Fruit fly (Drosophila melanogaster): Measurements from ENCODE around the gene CG44355.

Gene CG44355

dm6 chr3L:12310505-12310904 is at the start of gene CG44355:
Gene CG44355 (plus strand): TSS chr3L:12310805.
- no peak for TF ChIP-seq dl (GFP tag; optimal IDR thresholded peaks at IDR 0.05; ENCODE audit: insufficient read depth in 1 of 2, partially characterized antibody in 2 of 2)
- no peak for TF ChIP-seq psq (GFP tag; optimal IDR thresholded peaks at IDR 0.05)
- no peak for TF ChIP-seq GATAd (GFP tag; optimal IDR thresholded peaks at IDR 0.05)
- no peak for TF ChIP-seq Abd-B (GFP tag; optimal IDR thresholded peaks at IDR 0.05)
- TF ChIP-seq Hr83 (GFP tag; optimal IDR thresholded peaks at IDR 0.05; ENCODE audit: poor library complexity, severe bottlenecking): no peak
- TF ChIP-seq Sp1 (GFP tag; optimal IDR thresholded peaks at IDR 0.05): no peak
- no peak for TF ChIP-seq Jra (GFP tag; optimal IDR thresholded peaks at IDR 0.05)
- TF ChIP-seq lola (GFP tag; optimal IDR thresholded peaks at IDR 0.05): no peak
- TF ChIP-seq woc (GFP tag; optimal IDR thresholded peaks at IDR 0.05): no peak
- TF ChIP-seq HLH106 (tag; optimal IDR thresholded peaks at IDR 0.05): no peak
- no peak for TF ChIP-seq sv (GFP tag; optimal IDR thresholded peaks at IDR 0.05)

DNA sequence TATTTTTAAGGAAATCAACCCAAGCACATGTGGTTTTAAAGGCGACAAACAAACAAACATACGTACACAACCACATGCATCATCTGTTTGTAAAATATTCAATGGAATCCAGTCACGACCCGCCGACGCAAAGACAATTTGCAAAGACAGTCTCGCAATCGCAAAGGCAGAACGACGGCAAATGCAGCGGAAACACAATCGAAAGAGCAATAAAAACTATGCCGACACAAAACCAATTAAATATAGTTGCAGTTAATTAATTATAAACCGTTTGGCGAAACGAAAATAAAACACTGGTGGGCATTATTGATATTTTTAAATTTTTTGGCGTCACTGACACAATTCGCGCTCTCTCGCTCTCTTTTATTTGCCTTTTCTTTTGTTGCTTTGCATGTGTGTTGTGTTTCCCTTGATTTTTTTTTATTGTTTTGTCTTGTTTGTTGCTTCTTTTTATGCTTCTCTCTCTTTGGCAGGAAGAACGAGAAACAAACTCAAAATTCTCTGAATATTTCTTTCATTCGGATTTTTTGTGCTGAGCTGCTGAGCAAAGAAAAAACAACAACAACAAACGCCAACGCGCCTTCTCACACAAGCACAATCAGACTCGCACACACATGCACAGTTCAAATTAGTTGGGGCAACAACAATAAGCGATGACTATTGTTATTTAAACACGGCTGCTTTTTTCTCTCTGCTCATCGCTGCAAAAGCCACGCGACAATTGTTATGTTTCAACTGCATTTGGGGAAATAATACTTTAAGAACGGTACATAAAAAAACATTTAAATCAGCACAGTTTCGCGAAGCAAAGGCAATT is 44.9 kb upstream of the CG44355 start:
- TF ChIP-seq Sp1 (GFP tag; optimal IDR thresholded peaks at IDR 0.05): peak; percentile 50
- no peak for TF ChIP-seq N (GFP tag; optimal IDR thresholded peaks at IDR 0.05)
- no peak for TF ChIP-seq brk (GFP tag; optimal IDR thresholded peaks at IDR 0.05)
- TF ChIP-seq HLH106 (tag; optimal IDR thresholded peaks at IDR 0.05): no peak
- TF ChIP-seq br (GFP tag; optimal IDR thresholded peaks at IDR 0.05): no peak
- TF ChIP-seq Jra (GFP tag; optimal IDR thresholded peaks at IDR 0.05): no peak
- no peak for TF ChIP-seq CG32264 (GFP tag; optimal IDR thresholded peaks at IDR 0.05)
- no peak for TF ChIP-seq fru (GFP tag; optimal IDR thresholded peaks at IDR 0.05)
- TF ChIP-seq dmrt93B (GFP tag; optimal IDR thresholded peaks at IDR 0.05): no peak
- TF ChIP-seq rgr (GFP tag; optimal IDR thresholded peaks at IDR 0.05): no peak
- no peak for TF ChIP-seq Hr83 (GFP tag; optimal IDR thresholded peaks at IDR 0.05; ENCODE audit: poor library complexity, severe bottlenecking)
- TF ChIP-seq sage (GFP tag; optimal IDR thresholded peaks at IDR 0.05): peak; percentile 55
- TF ChIP-seq Mio (GFP tag; optimal IDR thresholded peaks at IDR 0.05): no peak
- TF ChIP-seq Hnf4 (GFP tag; optimal IDR thresholded peaks at IDR 0.05): no peak
- TF ChIP-seq Myc (optimal IDR thresholded peaks at IDR 0.05): no peak
- no peak for TF ChIP-seq foxo (GFP tag; optimal IDR thresholded peaks at IDR 0.05)
- TF ChIP-seq CrebA (GFP tag; optimal IDR thresholded peaks at IDR 0.05; ENCODE audit: borderline replicate concordance): no peak
- TF ChIP-seq Abd-B (GFP tag; optimal IDR thresholded peaks at IDR 0.05): no peak
- no peak for TF ChIP-seq dl (GFP tag; optimal IDR thresholded peaks at IDR 0.05; ENCODE audit: insufficient read depth in 1 of 2, partially characterized antibody in 2 of 2)
- TF ChIP-seq Dfd (GFP tag; optimal IDR thresholded peaks at IDR 0.05): no peak
- peak; percentile 9 for TF ChIP-seq Rel (GFP tag; optimal IDR thresholded peaks at IDR 0.05)
- no peak for TF ChIP-seq Rel (tag; optimal IDR thresholded peaks at IDR 0.05)
- TF ChIP-seq woc (GFP tag; optimal IDR thresholded peaks at IDR 0.05): no peak
- TF ChIP-seq Dif (GFP tag; optimal IDR thresholded peaks at IDR 0.05; ENCODE audit: partially characterized antibody): no peak
- no peak for TF ChIP-seq lola (GFP tag; optimal IDR thresholded peaks at IDR 0.05)

dm6 chr3L:12266343-12267287 is 44.0 kb upstream of the CG44355 start, which contains the start of gene app:
Gene app (minus strand): TSS chr3L:12266841.
- TF ChIP-seq rgr (GFP tag; optimal IDR thresholded peaks at IDR 0.05): peak; percentile 93
- peak; percentile 68 for TF ChIP-seq psq (GFP tag; optimal IDR thresholded peaks at IDR 0.05)
- TF ChIP-seq ey (GFP tag; optimal IDR thresholded peaks at IDR 0.05): peak; percentile 86
- peak; percentile 58 for TF ChIP-seq Dif (GFP tag; optimal IDR thresholded peaks at IDR 0.05; ENCODE audit: partially characterized antibody)
- no peak for TF ChIP-seq Jra (GFP tag; optimal IDR thresholded peaks at IDR 0.05)
- TF ChIP-seq dmrt93B (GFP tag; optimal IDR thresholded peaks at IDR 0.05): peak; percentile 93
- TF ChIP-seq dl (GFP tag; optimal IDR thresholded peaks at IDR 0.05; ENCODE audit: insufficient read depth in 1 of 2, partially characterized antibody in 2 of 2): no peak
- TF ChIP-seq brk (GFP tag; optimal IDR thresholded peaks at IDR 0.05): no peak
- peak; percentile 51 for TF ChIP-seq Mio (GFP tag; optimal IDR thresholded peaks at IDR 0.05)
- no peak for TF ChIP-seq GATAd (GFP tag; optimal IDR thresholded peaks at IDR 0.05)
- TF ChIP-seq lola (GFP tag; optimal IDR thresholded peaks at IDR 0.05): no peak
- TF ChIP-seq fru (GFP tag; optimal IDR thresholded peaks at IDR 0.05): peak; percentile 82
- TF ChIP-seq sv (GFP tag; optimal IDR thresholded peaks at IDR 0.05): peak; percentile 58
- peak; percentile 75 for TF ChIP-seq OdsH (GFP tag; optimal IDR thresholded peaks at IDR 0.05)
- no peak for TF ChIP-seq Hr78 (GFP tag; optimal IDR thresholded peaks at IDR 0.05)
- no peak for TF ChIP-seq Vsx2 (GFP tag; optimal IDR thresholded peaks at IDR 0.05; ENCODE audit: partially characterized antibody)
- no peak for TF ChIP-seq Abd-B (GFP tag; optimal IDR thresholded peaks at IDR 0.05)
- no peak for TF ChIP-seq N (GFP tag; optimal IDR thresholded peaks at IDR 0.05)
- TF ChIP-seq tai (GFP tag; optimal IDR thresholded peaks at IDR 0.05): no peak
- no peak for TF ChIP-seq Dfd (GFP tag; optimal IDR thresholded peaks at IDR 0.05)
- TF ChIP-seq HLH106 (tag; optimal IDR thresholded peaks at IDR 0.05): peak; percentile 94
- TF ChIP-seq pan (optimal IDR thresholded peaks at IDR 0.05): no peak
- peak; percentile 40 for TF ChIP-seq Rel (GFP tag; optimal IDR thresholded peaks at IDR 0.05)
- peak; percentile 63 for TF ChIP-seq Rel (tag; optimal IDR thresholded peaks at IDR 0.05)
- TF ChIP-seq CrebA (GFP tag; optimal IDR thresholded peaks at IDR 0.05; ENCODE audit: borderline replicate concordance): no peak
- no peak for TF ChIP-seq dsf (GFP tag; optimal IDR thresholded peaks at IDR 0.05; ENCODE audit: borderline replicate concordance)
- no peak for TF ChIP-seq usp (GFP tag; optimal IDR thresholded peaks at IDR 0.05)
- peak; percentile 90 for TF ChIP-seq br (GFP tag; optimal IDR thresholded peaks at IDR 0.05)
- peak; percentile 69 for TF ChIP-seq Hr83 (GFP tag; optimal IDR thresholded peaks at IDR 0.05; ENCODE audit: poor library complexity, severe bottlenecking)
- TF ChIP-seq h (GFP tag; optimal IDR thresholded peaks at IDR 0.05): peak; percentile 86
- TF ChIP-seq sage (GFP tag; optimal IDR thresholded peaks at IDR 0.05): peak; percentile 81
- peak; percentile 58 for TF ChIP-seq woc (GFP tag; optimal IDR thresholded peaks at IDR 0.05)
- TF ChIP-seq CG9705 (GFP tag; optimal IDR thresholded peaks at IDR 0.05): peak; percentile 91

All from whole organism, wandering third instar larva.